Worm (Caenorhabditis elegans) whole organism, L3 larva: ENCODE results near the gene K08D8.2.

ENCODE experiments used
- R02D3.7 ChIP-seq: fragments of 150-350 bp; optimal IDR thresholded peaks from 2 replicates; lab custom pipeline; 2014; ENCODE audit warnings: missing biosample characterization, missing genetic modification characterization
- ZK546.5 ChIP-seq: sonication (generic microtip); optimal IDR thresholded peaks from 2 replicates; lab custom pipeline; 2017; ENCODE audit warnings: missing biosample characterization, missing genetic modification characterization
- aly-2 ChIP-seq: fragments of 150-350 bp; optimal IDR thresholded peaks from 2 replicates; lab custom pipeline; 2014; ENCODE audit warnings: missing biosample characterization, missing genetic modification characterization
- ceh-9 ChIP-seq: sonication (generic microtip); optimal IDR thresholded peaks from 2 replicates; lab custom pipeline; 2018; ENCODE audit warnings: missing biosample characterization, missing genetic modification characterization
- daf-12 ChIP-seq: fragments of 150-350 bp; optimal IDR thresholded peaks from 2 replicates; lab custom pipeline; 2014; ENCODE audit warnings: missing biosample characterization, missing genetic modification reagents, missing genetic modification characterization
- egl-27 ChIP-seq: sonication (generic microtip); optimal IDR thresholded peaks from 4 replicates; lab custom pipeline; 2017; ENCODE audit warnings: missing biosample characterization, missing genetic modification reagents, missing genetic modification characterization
- egl-5 ChIP-seq: fragments of 150-350 bp; optimal IDR thresholded peaks from 2 replicates; lab custom pipeline; 2017; ENCODE audit warnings: missing biosample characterization, missing genetic modification reagents, missing genetic modification characterization, inconsistent platforms
- elt-2 ChIP-seq: sonication (generic microtip); optimal IDR thresholded peaks from 2 replicates; lab custom pipeline; 2016; ENCODE audit warnings: missing genetic modification reagents, mild to moderate bottlenecking, missing genetic modification characterization, missing compliant biosample characterization
- elt-3 ChIP-seq, 3 experiments: fragments of 150-350 bp in 1 of 3; sonication (generic microtip) in 2 of 3; optimal IDR thresholded peaks; 2 replicates in 2 of 3; 4 replicates in 1 of 3; lab custom pipeline; 2014 to 2017; ENCODE audit warnings: missing biosample characterization in 3 of 3, missing genetic modification characterization in 3 of 3
- eor-1 ChIP-seq, 2 experiments: fragments of 150-350 bp; optimal IDR thresholded peaks; 2 replicates each; lab custom pipeline; 2014 to 2018; ENCODE audit warnings: missing biosample characterization in 2 of 2, missing genetic modification characterization in 2 of 2
- fkh-10 ChIP-seq: sonication (generic microtip); optimal IDR thresholded peaks from 2 replicates; lab custom pipeline; 2017; ENCODE audit warnings: missing biosample characterization, missing genetic modification reagents, missing genetic modification characterization
- lin-15B ChIP-seq: fragments of 150-350 bp; optimal IDR thresholded peaks from 2 replicates; lab custom pipeline; 2014; ENCODE audit warnings: missing biosample characterization, missing genetic modification characterization
- mdl-1 ChIP-seq: fragments of 150-350 bp; optimal IDR thresholded peaks from 2 replicates; lab custom pipeline; 2014; ENCODE audit warnings: missing biosample characterization, missing genetic modification characterization
- mml-1 ChIP-seq: fragments of 150-350 bp; sonication (generic microtip); optimal IDR thresholded peaks from 3 replicates; lab custom pipeline; 2014; ENCODE audit warnings: missing biosample characterization, missing genetic modification characterization
- nfya-1 ChIP-seq: sonication (generic microtip); optimal IDR thresholded peaks from 2 replicates; lab custom pipeline; 2017; ENCODE audit warnings: missing genetic modification characterization, mild to moderate bottlenecking, missing compliant biosample characterization, antibody characterized with exemption, moderate library complexity; ENCODE audit not compliant: insufficient read depth
- nhr-11 ChIP-seq: fragments of 150-350 bp; optimal IDR thresholded peaks from 2 replicates; lab custom pipeline; 2014; ENCODE audit warnings: missing biosample characterization, missing genetic modification characterization
- nhr-12 ChIP-seq: fragments of 150-350 bp; optimal IDR thresholded peaks from 2 replicates; lab custom pipeline; 2014; ENCODE audit warnings: missing biosample characterization, missing genetic modification characterization
- nhr-23 ChIP-seq: fragments of 150-350 bp; optimal IDR thresholded peaks from 2 replicates; lab custom pipeline; 2014; ENCODE audit warnings: missing biosample characterization, missing genetic modification reagents, missing genetic modification characterization
- nhr-237 ChIP-seq: fragments of 150-350 bp; optimal IDR thresholded peaks from 2 replicates; lab custom pipeline; 2014; ENCODE audit warnings: missing biosample characterization, missing genetic modification characterization
- nhr-28 ChIP-seq: fragments of 150-350 bp; optimal IDR thresholded peaks from 2 replicates; lab custom pipeline; 2014; ENCODE audit warnings: missing biosample characterization, missing genetic modification characterization
- nhr-67 ChIP-seq: fragments of 150-350 bp; optimal IDR thresholded peaks from 2 replicates; lab custom pipeline; 2014; ENCODE audit warnings: missing biosample characterization, missing genetic modification characterization
- nhr-77 ChIP-seq: fragments of 150-350 bp; optimal IDR thresholded peaks from 2 replicates; lab custom pipeline; 2014; ENCODE audit warnings: missing biosample characterization, missing genetic modification characterization
- pha-4 ChIP-seq: fragments of 150-350 bp; optimal IDR thresholded peaks from 2 replicates; lab custom pipeline; 2014; ENCODE audit warnings: missing biosample characterization, missing genetic modification reagents, missing genetic modification characterization
- pqm-1 ChIP-seq: fragments of 150-350 bp; optimal IDR thresholded peaks from 2 replicates; lab custom pipeline; 2017; ENCODE audit warnings: missing biosample characterization, missing genetic modification characterization, inconsistent platforms
- sea-2 ChIP-seq: fragments of 150-350 bp; sonication (generic microtip); optimal IDR thresholded peaks from 4 replicates; lab custom pipeline; 2014; ENCODE audit warnings: missing biosample characterization, missing genetic modification reagents, missing genetic modification characterization
- skn-1 ChIP-seq: fragments of 150-350 bp; optimal IDR thresholded peaks from 2 replicates; lab custom pipeline; 2014; ENCODE audit warnings: missing biosample characterization, missing genetic modification characterization
- snpc-4 ChIP-seq: fragments of 150-350 bp; optimal IDR thresholded peaks from 2 replicates; lab custom pipeline; 2014; ENCODE audit warnings: missing biosample characterization, missing genetic modification characterization
- tbx-2 ChIP-seq: sonication (generic microtip); optimal IDR thresholded peaks from 2 replicates; lab custom pipeline; 2016; ENCODE audit warnings: mild to moderate bottlenecking, missing genetic modification characterization, missing compliant biosample characterization
- unc-62 ChIP-seq: fragments of 150-350 bp; sonication (generic microtip); optimal IDR thresholded peaks from 4 replicates; lab custom pipeline; 2014; ENCODE audit warnings: missing biosample characterization, missing genetic modification reagents, missing genetic modification characterization
- ztf-11 ChIP-seq: fragments of 150-350 bp; optimal IDR thresholded peaks from 2 replicates; lab custom pipeline; 2014; ENCODE audit warnings: missing biosample characterization, missing genetic modification characterization
- ztf-4 ChIP-seq: fragments of 150-350 bp; optimal IDR thresholded peaks from 2 replicates; lab custom pipeline; 2014; ENCODE audit warnings: missing biosample characterization, missing genetic modification characterization

K08D8.2 gene

ce11 chrIV:12911990-12912389, 9.1 kb downstream of the K08D8.2 start, which contains the start of gene K08D8.5:
K08D8.5 (minus strand) TSS chrIV:12912129.
- TF ChIP-seq elt-3 (tag; optimal IDR thresholded peaks at IDR 0.05; lab: Kevin White, UChicago) = no peak
- peak; percentile 51 for TF ChIP-seq pqm-1 (tag; lab: Kevin White, UChicago)
- TF ChIP-seq elt-2 = peak; percentile 72

DNA sequence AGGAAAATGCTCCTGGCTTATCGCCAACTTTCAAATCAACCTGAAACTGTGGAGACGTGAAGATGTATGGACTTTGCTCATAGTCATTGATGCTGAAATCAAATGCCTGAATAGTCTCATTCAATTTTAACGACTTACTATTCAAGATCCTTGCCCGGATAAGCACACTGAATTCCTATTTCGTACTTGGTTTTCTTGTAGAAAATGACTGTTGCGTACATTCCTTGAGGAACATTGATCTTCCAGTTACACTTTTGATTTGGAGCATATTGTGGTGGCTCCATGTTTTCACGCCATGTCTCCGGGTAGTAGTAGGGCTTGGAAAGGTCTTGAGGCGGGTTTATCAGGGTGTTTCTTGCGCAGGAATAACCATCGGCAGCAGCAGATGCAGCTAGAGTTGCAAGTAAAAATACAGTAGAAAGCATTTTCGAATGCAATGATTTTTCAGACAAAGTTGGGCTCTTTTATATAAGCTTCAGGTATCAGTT, 11.7 kb downstream of the K08D8.2 start, which contains the start of gene irg-6:
irg-6 (minus strand) TSS at position 438 of the 488 bp plus-strand sequence.
- TF ChIP-seq ZK546.5 (no peak), lin-15B (tag; lab: Kevin White, UChicago) (no peak), nhr-28 (tag; lab: Kevin White, UChicago) (no peak), tbx-2 (tag; lab: Kevin White, UChicago) (no peak), nhr-23 (tag; lab: Kevin White, UChicago) (no peak), ztf-11 (tag; lab: Kevin White, UChicago) (no peak)

ce11 chrIV:12915479-12915878, 12.6 kb downstream of the K08D8.2 start, which contains the start of gene srz-15:
srz-15 (plus strand) TSS chrIV:12915779.
- no peak for TF ChIP-seq fkh-10
- no peak for TF ChIP-seq snpc-4 (tag; lab: Kevin White, UChicago)
- no peak for TF ChIP-seq nhr-237
- no peak for TF ChIP-seq nfya-1 (tag; lab: Kevin White, UChicago)
- TF ChIP-seq R02D3.7 = no peak
- no peak for TF ChIP-seq skn-1 (tag; lab: Kevin White, UChicago)
- no peak for TF ChIP-seq tbx-2 (tag; lab: Kevin White, UChicago)
- TF ChIP-seq ceh-9 = no peak
- no peak for TF ChIP-seq daf-12
- no peak for TF ChIP-seq ztf-4
- no peak for TF ChIP-seq unc-62 (GFP tag; lab: Kevin White, UChicago)
- TF ChIP-seq eor-1 (tag; optimal IDR thresholded peaks at IDR 0.05; lab: Kevin White, UChicago) = no peak
- no peak for TF ChIP-seq aly-2
- no peak for TF ChIP-seq nhr-67 (tag; lab: Kevin White, UChicago)
- no peak for TF ChIP-seq elt-2
- TF ChIP-seq ztf-11 (tag; lab: Kevin White, UChicago) = no peak
- no peak for TF ChIP-seq egl-27

ce11 chrIV:12918256-12918655, 15.4 kb downstream of the K08D8.2 start, which contains the start of gene C32H11.3:
C32H11.3 (plus strand) TSS chrIV:12918556.
- no peak for TF ChIP-seq ztf-4

DNA sequence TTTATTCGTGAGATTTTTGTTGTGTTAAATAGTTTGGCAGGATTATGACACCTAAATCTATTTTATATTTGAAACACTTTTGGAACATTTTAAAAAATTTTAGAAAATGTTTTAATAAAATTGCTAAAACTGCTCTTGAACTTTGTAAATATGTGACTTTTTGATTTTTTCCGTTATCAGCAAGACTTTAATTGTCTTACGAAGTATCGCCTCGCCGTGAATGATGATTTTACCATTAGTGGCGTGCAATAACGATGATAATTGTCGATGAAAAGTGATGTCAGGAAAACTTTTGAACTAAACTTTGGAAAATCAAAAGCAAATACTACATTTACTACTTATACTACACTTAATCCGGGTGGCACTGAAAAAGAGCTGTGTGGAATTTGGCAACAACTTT, 17.7 kb downstream of the K08D8.2 start:
- TF ChIP-seq skn-1 (tag; lab: Kevin White, UChicago) (peak; percentile 33), ceh-9 (no peak), pqm-1 (tag; lab: Kevin White, UChicago) (peak; percentile 52)

DNA sequence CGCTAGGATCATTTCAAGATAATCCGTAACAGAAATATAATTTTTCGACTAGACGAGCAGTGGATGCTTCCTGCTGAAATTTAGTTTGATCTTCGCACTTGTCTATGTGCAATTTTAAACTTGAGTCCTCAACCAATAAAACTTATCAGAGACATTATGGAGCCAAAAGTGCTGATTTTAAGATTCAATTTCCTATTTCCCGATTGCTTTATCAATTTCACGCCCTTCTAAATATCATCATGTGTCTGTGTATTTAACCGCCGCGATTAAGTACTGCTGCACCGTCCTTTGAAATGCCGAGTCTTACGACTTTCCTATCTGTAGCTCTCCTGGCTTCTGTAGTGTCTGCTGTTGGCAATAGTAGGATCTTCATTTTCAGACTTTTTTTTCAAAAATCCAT, 18.2 kb downstream of the K08D8.2 start, which contains the start of gene C32H11.4:
C32H11.4 (plus strand) TSS at position 238 of the 400 bp plus-strand sequence.
- TF ChIP-seq nfya-1 (tag; lab: Kevin White, UChicago) = no peak
- TF ChIP-seq pqm-1 (tag; lab: Kevin White, UChicago) = peak; percentile 69
- TF ChIP-seq elt-2 = peak; percentile 85
- TF ChIP-seq pha-4 (tag; lab: Kevin White, UChicago) = no peak

DNA sequence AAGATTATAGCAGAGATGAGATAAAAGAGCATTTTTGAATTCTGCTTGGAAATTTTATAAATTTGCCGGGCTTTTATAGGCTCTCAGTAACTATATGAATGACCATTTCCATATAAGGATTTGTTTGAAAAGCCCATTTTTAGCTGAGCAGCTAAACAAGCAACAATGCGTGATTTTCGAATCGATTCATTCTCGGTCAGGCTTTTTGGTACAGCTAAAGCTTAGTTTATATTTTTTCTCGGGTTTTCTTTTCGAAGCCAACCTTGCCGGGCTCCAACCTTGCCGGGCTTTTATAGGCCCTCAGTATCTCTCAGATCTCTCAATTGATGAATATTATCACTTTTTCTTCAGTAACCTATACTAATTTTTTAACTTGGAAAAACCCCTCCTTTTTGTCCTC, 21.5 kb downstream of the K08D8.2 start, which contains the start of gene srlf-4:
srlf-4 (minus strand) TSS at position 101 of the 400 bp plus-strand sequence.
- no peak for TF ChIP-seq elt-3 (tag; optimal IDR thresholded peaks at IDR 0.05; lab: Kevin White, UChicago)
- TF ChIP-seq eor-1 (tag; optimal IDR thresholded peaks at IDR 0.05; lab: Kevin White, UChicago) = no peak
- no peak for TF ChIP-seq sea-2
- no peak for TF ChIP-seq nhr-11 (tag; lab: Kevin White, UChicago)
- no peak for TF ChIP-seq skn-1 (tag; lab: Kevin White, UChicago)
- TF ChIP-seq ztf-11 (tag; lab: Kevin White, UChicago) = no peak
- no peak for TF ChIP-seq ceh-9
- no peak for TF ChIP-seq nhr-77 (tag; lab: Kevin White, UChicago)
- no peak for TF ChIP-seq egl-5 (tag; lab: Kevin White, UChicago)
- no peak for TF ChIP-seq snpc-4 (tag; lab: Kevin White, UChicago)
- no peak for TF ChIP-seq mml-1 (tag; lab: Kevin White, UChicago)
- TF ChIP-seq mdl-1 (tag; lab: Kevin White, UChicago) = no peak
- TF ChIP-seq nfya-1 (tag; lab: Kevin White, UChicago) = no peak
- TF ChIP-seq nhr-12 (tag; lab: Kevin White, UChicago) = no peak
- no peak for TF ChIP-seq unc-62 (GFP tag; lab: Kevin White, UChicago)
